Worm (Caenorhabditis elegans): ENCODE results near the gene acc-4.

The acc-4 gene

DNA sequence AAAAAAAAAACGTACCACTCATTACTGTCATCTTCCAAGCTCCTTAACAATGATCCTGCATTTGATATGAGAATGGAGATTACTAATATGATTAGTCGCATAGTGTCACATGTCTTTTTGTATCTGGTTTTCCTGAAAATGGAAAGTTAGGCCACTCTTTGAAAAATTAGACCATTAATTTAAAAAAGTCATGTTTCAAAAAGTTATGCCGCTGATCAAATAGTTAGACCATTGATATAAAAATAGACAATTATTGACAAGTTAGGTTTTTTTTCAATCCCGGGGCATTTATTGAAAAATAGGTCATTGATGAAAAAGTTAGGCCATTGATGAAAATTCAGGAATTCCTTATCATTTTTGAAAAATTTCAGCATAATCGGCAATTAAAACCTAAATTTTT, at the start of gene acc-4:
TSS of gene acc-4 (minus strand) at position 101 of the 400 bp plus-strand sequence.
- no peak for TF ChIP-seq scrt-1 (GFP tag; IDR thresholded peaks at IDR 0.05)
- TF ChIP-seq flt-1 (GFP tag; IDR thresholded peaks at IDR 0.05): no peak
- TF ChIP-seq hmbx-1 (tag; optimal IDR thresholded peaks at IDR 0.05): no peak
- TF ChIP-seq hnd-1 (tag; optimal IDR thresholded peaks at IDR 0.05): no peak

DNA sequence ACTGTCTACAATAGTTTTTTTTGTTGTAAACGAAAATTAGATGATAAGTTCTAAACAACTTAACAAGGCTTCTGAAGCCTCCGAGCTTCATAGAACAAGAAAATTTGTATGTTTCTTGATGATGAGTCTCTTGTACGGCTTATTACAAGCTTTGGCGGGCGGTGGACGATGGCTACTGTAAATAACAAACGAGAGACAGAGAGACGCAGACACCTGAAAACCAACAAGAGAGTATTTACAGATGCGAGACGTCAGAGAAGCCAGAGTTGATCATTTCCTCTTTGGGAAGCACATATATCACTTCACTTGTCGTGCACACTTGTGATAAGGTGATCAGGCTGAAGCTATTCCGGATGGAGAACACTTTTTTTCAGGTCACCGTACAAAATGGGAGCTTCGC, 46.9 kb upstream of the acc-4 start:
- TF ChIP-seq hmg-4 (GFP tag; optimal IDR thresholded peaks at IDR 0.05) (no peak), ama-1 (optimal IDR thresholded peaks at IDR 0.05) (no peak), ceh-36 (tag; optimal IDR thresholded peaks at IDR 0.05) (no peak), F13C5.2 (tag; optimal IDR thresholded peaks at IDR 0.05) (no peak), aly-1 (tag; optimal IDR thresholded peaks at IDR 0.05) (no peak), sea-1 (GFP tag; conservative IDR thresholded peaks at IDR 0.05) (no peak), tbx-11 (GFP tag; IDR thresholded peaks at IDR 0.05) (no peak)

DNA sequence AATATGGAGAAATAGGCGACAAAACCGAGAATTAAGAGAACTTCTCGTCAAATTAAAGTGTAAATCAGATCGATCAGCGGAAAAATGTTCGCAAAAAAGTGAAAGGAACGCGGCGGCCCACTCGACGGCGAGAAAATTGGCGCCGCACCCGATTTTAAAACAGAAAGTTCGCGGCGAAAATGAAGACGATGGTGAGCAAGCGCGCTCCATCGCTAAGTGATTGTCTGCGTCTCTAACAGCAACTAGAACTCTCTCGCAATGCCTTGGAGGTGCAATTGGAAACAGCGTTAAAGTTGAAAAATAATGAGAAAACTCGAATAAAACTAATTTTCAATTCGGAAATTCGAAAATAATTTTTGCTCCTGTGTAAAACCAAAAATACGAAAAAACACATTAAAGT, 46.1 kb upstream of the acc-4 start:
- TF ChIP-seq tbx-11 (GFP tag; IDR thresholded peaks at IDR 0.05) (no peak), sea-1 (GFP tag; conservative IDR thresholded peaks at IDR 0.05) (no peak), ceh-36 (tag; optimal IDR thresholded peaks at IDR 0.05) (no peak), pes-1 (GFP tag; IDR thresholded peaks at IDR 0.05) (0 out of 2 replicates have a peak, but pooled peaks have one; percentile 2), flt-1 (GFP tag; IDR thresholded peaks at IDR 0.05) (no peak), F13C5.2 (tag; optimal IDR thresholded peaks at IDR 0.05) (no peak)

DNA sequence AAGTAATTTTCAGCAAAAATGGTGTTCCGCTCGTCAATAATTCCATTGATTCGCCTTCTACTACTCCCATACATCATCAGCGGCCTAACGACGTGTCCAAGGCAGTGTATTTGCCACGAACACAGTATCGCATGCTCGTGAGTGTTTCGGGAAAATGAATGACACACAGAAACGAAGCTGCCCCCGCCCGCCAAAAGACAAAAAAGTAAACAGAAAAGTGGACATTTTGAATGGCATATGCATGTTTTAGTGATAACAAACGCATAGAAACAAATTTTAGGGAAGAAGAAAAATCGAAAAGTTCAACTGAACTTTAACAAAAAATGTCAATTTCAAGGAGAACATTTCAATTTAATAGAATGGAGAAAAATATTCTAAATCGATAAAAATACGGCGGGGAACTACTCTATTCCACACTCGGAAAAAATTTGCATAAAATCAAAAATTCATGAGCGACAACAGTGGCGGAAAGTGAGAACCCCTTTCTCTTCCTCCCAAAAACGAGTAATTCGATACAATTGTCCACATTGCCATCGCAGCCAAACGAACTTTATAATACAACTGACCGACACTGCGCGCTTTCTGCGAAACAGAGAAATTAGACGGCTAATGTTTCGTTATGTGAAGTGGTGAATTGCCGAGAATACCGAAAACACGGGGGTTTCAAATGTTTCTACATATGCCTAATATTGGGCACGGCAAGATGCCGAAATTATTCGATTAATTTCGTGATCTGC, 44.8 kb upstream of the acc-4 start:
- TF ChIP-seq B0310.2 (tag; optimal IDR thresholded peaks at IDR 0.05) (no peak), tbx-37 (GFP tag; conservative IDR thresholded peaks at IDR 0.05) (no peak), flt-1 (GFP tag; IDR thresholded peaks at IDR 0.05) (no peak), ceh-36 (tag; optimal IDR thresholded peaks at IDR 0.05) (no peak), pes-1 (GFP tag; IDR thresholded peaks at IDR 0.05) (no peak)

DNA sequence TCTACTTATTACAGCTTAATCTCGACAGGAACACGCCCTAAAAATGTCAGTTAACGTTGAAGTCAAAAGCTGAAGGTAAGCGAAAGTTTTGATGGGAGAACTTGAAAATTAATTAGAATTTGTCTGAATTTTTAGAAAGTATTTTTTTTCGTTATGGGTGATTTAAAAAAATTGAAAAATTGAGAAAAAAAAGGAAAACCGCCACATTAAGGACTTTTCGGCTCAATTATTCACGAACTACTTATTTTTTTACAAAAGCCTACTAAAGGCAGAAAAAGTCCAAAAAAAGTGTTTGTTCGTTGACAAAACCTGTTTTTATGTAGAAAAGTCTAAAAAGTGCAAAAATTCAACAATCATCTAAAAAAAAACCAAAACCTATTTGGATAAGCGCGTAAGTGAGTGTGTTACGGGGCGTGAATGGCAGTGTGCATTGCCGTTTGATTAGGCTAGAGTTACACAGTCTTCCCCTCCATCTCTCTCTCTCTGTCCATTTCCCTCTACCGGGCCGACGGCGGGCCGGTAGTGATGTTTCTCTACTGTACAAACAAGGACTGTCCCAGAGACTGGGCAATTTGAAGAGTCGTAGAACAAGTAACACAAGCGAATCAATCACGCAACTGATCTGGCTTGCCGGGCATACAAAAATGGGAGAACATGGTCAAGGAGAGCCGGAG, 43.6 kb upstream of the acc-4 start, which contains the start of gene lron-13:
TSS of gene lron-13 (plus strand) at position 15 of the 674 bp plus-strand sequence.
- TF ChIP-seq tbx-37 (GFP tag; conservative IDR thresholded peaks at IDR 0.05) (no peak), hmg-4 (GFP tag; optimal IDR thresholded peaks at IDR 0.05) (peak; percentile 34), tra-4 (tag; optimal IDR thresholded peaks at IDR 0.05) (no peak), B0310.2 (tag; optimal IDR thresholded peaks at IDR 0.05) (no peak), hmbx-1 (tag; optimal IDR thresholded peaks at IDR 0.05) (no peak)

DNA sequence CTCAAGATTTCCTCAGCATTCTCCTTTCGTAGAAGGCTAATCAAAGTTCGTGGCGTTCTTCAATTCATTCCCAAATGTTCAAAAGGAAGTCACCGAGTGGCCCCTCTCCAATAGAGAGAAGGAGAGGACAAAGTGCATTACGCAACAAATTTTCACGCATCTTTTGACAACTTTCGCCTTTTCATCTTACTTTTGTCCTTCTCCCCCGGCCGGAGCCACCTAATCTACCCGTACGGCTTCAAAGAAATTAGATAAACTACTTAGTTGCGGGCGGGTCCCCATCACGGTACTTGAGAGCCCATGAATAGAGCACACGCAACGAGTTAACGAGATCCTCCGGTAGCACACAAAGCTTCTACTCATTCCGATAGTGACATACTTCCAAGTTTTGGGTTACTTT, 42.8 kb upstream of the acc-4 start:
- TF ChIP-seq tbx-37 (GFP tag; conservative IDR thresholded peaks at IDR 0.05): no peak
- no peak for TF ChIP-seq aly-1 (tag; optimal IDR thresholded peaks at IDR 0.05)
- no peak for TF ChIP-seq tra-4 (tag; optimal IDR thresholded peaks at IDR 0.05)
- no peak for TF ChIP-seq hnd-1 (tag; optimal IDR thresholded peaks at IDR 0.05)
- no peak for TF ChIP-seq hmg-4 (GFP tag; optimal IDR thresholded peaks at IDR 0.05)
- TF ChIP-seq hmbx-1 (tag; optimal IDR thresholded peaks at IDR 0.05): no peak
- TF ChIP-seq ama-1 (optimal IDR thresholded peaks at IDR 0.05): no peak
- TF ChIP-seq ceh-13 (GFP tag; optimal IDR thresholded peaks at IDR 0.05): no peak
- no peak for TF ChIP-seq tbx-11 (GFP tag; IDR thresholded peaks at IDR 0.05)
- TF ChIP-seq ceh-36 (tag; optimal IDR thresholded peaks at IDR 0.05): no peak
- no peak for TF ChIP-seq sea-1 (GFP tag; conservative IDR thresholded peaks at IDR 0.05)
- TF ChIP-seq pes-1 (GFP tag; IDR thresholded peaks at IDR 0.05): no peak
- TF ChIP-seq B0310.2 (tag; optimal IDR thresholded peaks at IDR 0.05): no peak
- TF ChIP-seq scrt-1 (GFP tag; IDR thresholded peaks at IDR 0.05): no peak
- TF ChIP-seq flt-1 (GFP tag; IDR thresholded peaks at IDR 0.05): no peak
- TF ChIP-seq F13C5.2 (tag; optimal IDR thresholded peaks at IDR 0.05): no peak
- no peak for TF ChIP-seq ets-7 (tag; optimal IDR thresholded peaks at IDR 0.05)

DNA sequence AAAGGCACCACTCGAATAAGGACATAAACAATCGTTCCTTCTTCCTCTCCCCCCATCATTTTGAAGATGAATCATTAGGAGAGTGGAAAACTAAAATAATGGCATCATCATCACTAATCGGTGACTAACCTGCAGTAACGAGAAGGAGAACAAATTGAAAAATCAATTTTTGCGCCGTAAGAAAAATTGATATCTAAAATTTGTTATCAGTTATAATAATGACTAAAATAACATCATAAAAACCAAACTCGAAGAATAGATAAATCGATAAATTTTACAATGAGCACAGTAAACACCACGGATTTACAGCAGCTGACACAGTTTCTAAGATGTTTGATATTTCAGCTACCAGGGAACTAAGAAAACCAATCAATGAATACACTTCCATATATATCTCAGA, 42.3 kb upstream of the acc-4 start:
- TF ChIP-seq ama-1 (optimal IDR thresholded peaks at IDR 0.05) (no peak), ceh-13 (GFP tag; optimal IDR thresholded peaks at IDR 0.05) (no peak), flt-1 (GFP tag; IDR thresholded peaks at IDR 0.05) (no peak)

DNA sequence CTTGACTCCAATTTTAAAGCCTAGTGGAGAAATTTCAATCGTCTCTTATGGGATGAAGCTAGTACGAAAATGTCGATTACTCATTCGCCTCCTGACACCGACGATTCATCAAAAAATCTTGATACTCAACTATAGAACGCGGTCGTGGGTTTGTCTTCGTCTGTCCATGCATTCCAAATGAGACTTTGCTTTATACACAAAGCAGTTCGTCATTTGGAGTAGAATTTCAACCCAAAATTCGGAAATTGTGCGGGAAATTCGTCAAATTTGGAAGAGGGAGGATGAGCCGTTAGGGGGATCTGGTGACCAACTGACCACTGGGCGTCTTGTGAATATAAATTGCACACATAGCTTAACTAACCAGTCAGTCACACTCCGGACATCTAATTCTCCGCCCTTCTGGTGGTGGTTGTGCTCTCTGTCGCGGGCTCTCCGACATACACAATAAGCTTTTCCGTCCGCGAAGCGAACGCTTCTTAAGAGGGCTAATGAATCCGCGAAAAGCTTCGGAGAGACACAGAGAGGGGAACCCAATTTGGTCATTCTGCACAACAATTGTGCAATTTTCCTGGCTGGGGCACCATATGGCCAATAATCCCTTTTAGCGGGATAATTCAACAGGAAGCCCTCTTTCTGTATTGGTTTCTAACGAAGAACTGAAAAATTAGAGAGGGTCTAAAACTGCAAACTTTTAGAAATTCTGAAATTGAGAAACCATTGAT, 41.4 kb upstream of the acc-4 start:
- no peak for TF ChIP-seq ceh-13 (GFP tag; optimal IDR thresholded peaks at IDR 0.05)
- no peak for TF ChIP-seq hmbx-1 (tag; optimal IDR thresholded peaks at IDR 0.05)
- TF ChIP-seq ama-1 (optimal IDR thresholded peaks at IDR 0.05): no peak
- no peak for TF ChIP-seq flt-1 (GFP tag; IDR thresholded peaks at IDR 0.05)
- TF ChIP-seq sea-1 (GFP tag; conservative IDR thresholded peaks at IDR 0.05): no peak
- TF ChIP-seq hnd-1 (tag; optimal IDR thresholded peaks at IDR 0.05): no peak
- TF ChIP-seq aly-1 (tag; optimal IDR thresholded peaks at IDR 0.05): no peak
- no peak for TF ChIP-seq tbx-11 (GFP tag; IDR thresholded peaks at IDR 0.05)
- no peak for TF ChIP-seq tbx-37 (GFP tag; conservative IDR thresholded peaks at IDR 0.05)
- no peak for TF ChIP-seq ceh-36 (tag; optimal IDR thresholded peaks at IDR 0.05)
- no peak for TF ChIP-seq tra-4 (tag; optimal IDR thresholded peaks at IDR 0.05)
